Fruit fly (Drosophila melanogaster) whole organism, embryonic: ENCODE results near the gene CG6511.

Experiments used
- Ada2b ChIP-seq: fragments of 200-800 bp; sonication (Bioruptor generic); IDR thresholded peaks from 2 replicates; pipeline ENCODE4 v1.3.6; 2022; ENCODE audit warnings: missing biosample characterization, missing genetic modification characterization
- B-H2 ChIP-seq: fragments of 200-800 bp; sonication (Bioruptor generic); optimal IDR thresholded peaks from 2 replicates; lab custom pipeline; 2018; ENCODE audit warnings: missing biosample characterization, mild to moderate bottlenecking, missing genetic modification characterization
- CG10431 ChIP-seq: fragments of 200-800 bp; sonication (Bioruptor generic); optimal IDR thresholded peaks from 3 replicates; lab custom pipeline; 2018; ENCODE audit warnings: missing biosample characterization, mild to moderate bottlenecking, missing genetic modification characterization
- CG10462 ChIP-seq: fragments of 200-800 bp; sonication (Bioruptor generic); optimal IDR thresholded peaks from 2 replicates; lab custom pipeline; 2016; ENCODE audit warnings: missing biosample characterization, missing genetic modification characterization
- CG10543 ChIP-seq: fragments of 200-800 bp; sonication (Bioruptor generic); optimal IDR thresholded peaks from 3 replicates; lab custom pipeline; 2017; ENCODE audit warnings: missing biosample characterization, mild to moderate bottlenecking, missing genetic modification characterization, moderate library complexity
- CG10565 ChIP-seq: fragments of 200-800 bp; sonication (Bioruptor generic); optimal IDR thresholded peaks from 3 replicates; lab custom pipeline; 2016; ENCODE audit warnings: missing biosample characterization, mild to moderate bottlenecking, missing genetic modification characterization
- CG12659 ChIP-seq: fragments of 200-800 bp; sonication (Bioruptor generic); optimal IDR thresholded peaks from 3 replicates; lab custom pipeline; 2017; ENCODE audit warnings: mild to moderate bottlenecking, missing biosample characterization, missing genetic modification reagents, missing genetic modification characterization
- CG12769 ChIP-seq: fragments of 200-800 bp; sonication (Bioruptor generic); optimal IDR thresholded peaks from 2 replicates; lab custom pipeline; 2019; ENCODE audit warnings: missing biosample characterization, mild to moderate bottlenecking, missing genetic modification characterization, moderate library complexity
- CG15269 ChIP-seq: fragments of 200-800 bp; sonication (Bioruptor generic); optimal IDR thresholded peaks from 2 replicates; lab custom pipeline; 2018; ENCODE audit warnings: missing biosample characterization, mild to moderate bottlenecking, missing genetic modification characterization, moderate library complexity
- CG16779 ChIP-seq: fragments of 200-800 bp; sonication (Bioruptor generic); IDR thresholded peaks from 2 replicates; pipeline ENCODE4 v1.3.6; 2022; ENCODE audit warnings: missing biosample characterization, missing genetic modification characterization
- CG16815 ChIP-seq: fragments of 200-800 bp; sonication (Bioruptor generic); optimal IDR thresholded peaks from 3 replicates; lab custom pipeline; 2017; ENCODE audit warnings: missing biosample characterization, mild to moderate bottlenecking, missing genetic modification characterization
- CG18011 ChIP-seq: fragments of 200-800 bp; sonication (Bioruptor generic); optimal IDR thresholded peaks from 2 replicates; lab custom pipeline; 2017; ENCODE audit warnings: missing biosample characterization, missing genetic modification characterization, mild to moderate bottlenecking, moderate library complexity, missing genotype
- CG1832 ChIP-seq: fragments of 200-800 bp; sonication (Bioruptor generic); optimal IDR thresholded peaks from 2 replicates; lab custom pipeline; 2017; ENCODE audit warnings: missing biosample characterization, mild to moderate bottlenecking, missing genetic modification characterization, inconsistent platforms
- CG34376 ChIP-seq: fragments of 200-800 bp; sonication (Bioruptor generic); optimal IDR thresholded peaks from 2 replicates; lab custom pipeline; 2018; ENCODE audit warnings: missing biosample characterization, mild to moderate bottlenecking, missing genetic modification characterization
- CG4820 ChIP-seq: fragments of 200-800 bp; sonication (Bioruptor generic); optimal IDR thresholded peaks from 3 replicates; lab custom pipeline; 2016; ENCODE audit warnings: missing biosample characterization, missing genetic modification characterization
- CG6272 ChIP-seq: fragments of 200-800 bp; sonication (Bioruptor generic); IDR thresholded peaks from 2 replicates; pipeline ENCODE4 v1.3.6; 2022; ENCODE audit warnings: missing biosample characterization, missing genetic modification characterization
- CG6791 ChIP-seq: fragments of 200-800 bp; sonication (Bioruptor generic); IDR thresholded peaks from 3 replicates; pipeline ENCODE4 v1.3.6; 2022; ENCODE audit warnings: missing biosample characterization, missing genetic modification characterization; ENCODE audit not compliant: partially characterized antibody
- CG9797 ChIP-seq: fragments of 200-800 bp; sonication (Bioruptor generic); optimal IDR thresholded peaks from 3 replicates; lab custom pipeline; 2018; ENCODE audit warnings: missing biosample characterization, mild to moderate bottlenecking, missing genetic modification characterization
- CG9876 ChIP-seq: fragments of 200-800 bp; sonication (Bioruptor generic); optimal IDR thresholded peaks from 2 replicates; lab custom pipeline; 2016; ENCODE audit warnings: missing biosample characterization, missing genetic modification characterization
- D19A ChIP-seq: fragments of 200-800 bp; optimal IDR thresholded peaks from 3 replicates; lab custom pipeline; 2019; ENCODE audit warnings: missing biosample characterization, mild to moderate bottlenecking, missing genetic modification characterization, moderate library complexity
- D19B ChIP-seq: fragments of 200-800 bp; sonication (Bioruptor generic); optimal IDR thresholded peaks from 2 replicates; lab custom pipeline; 2017; ENCODE audit warnings: missing biosample characterization, mild to moderate bottlenecking, missing genetic modification characterization
- Dip3 ChIP-seq: fragments of 200-800 bp; sonication (Bioruptor generic); optimal IDR thresholded peaks from 3 replicates; lab custom pipeline; 2016; ENCODE audit warnings: missing biosample characterization, missing genetic modification characterization
- Eip74EF ChIP-seq, 2 experiments: fragments of 200-800 bp in 1 of 2; fragments of >200 bp in 1 of 2; sonication (Bioruptor generic) in 1 of 2; optimal IDR thresholded peaks; 2 replicates each; lab custom pipeline; 2017 to 2019; ENCODE audit warnings: missing biosample characterization in 2 of 2, missing genetic modification characterization in 2 of 2, mild to moderate bottlenecking in 1 of 2, moderate library complexity in 1 of 2
- Hmr ChIP-seq: fragments of 200-800 bp; sonication (Bioruptor generic); optimal IDR thresholded peaks from 3 replicates; lab custom pipeline; 2017; ENCODE audit warnings: mild to moderate bottlenecking, missing biosample characterization, missing genetic modification reagents, missing genetic modification characterization
- Lhr ChIP-seq: fragments of 200-800 bp; sonication (Bioruptor generic); optimal IDR thresholded peaks from 3 replicates; lab custom pipeline; 2017; ENCODE audit warnings: mild to moderate bottlenecking, missing biosample characterization, missing genetic modification reagents, missing genetic modification characterization
- Opbp ChIP-seq: fragments of 200-800 bp; sonication (Bioruptor generic); IDR thresholded peaks from 3 replicates; pipeline ENCODE4 v1.3.6; 2022; ENCODE audit warnings: missing biosample characterization, missing genetic modification characterization; ENCODE audit not compliant: partially characterized antibody
- Scr ChIP-seq: fragments of 200-800 bp; sonication (Bioruptor generic); IDR thresholded peaks from 2 replicates; pipeline ENCODE4 v1.3.6; 2022; ENCODE audit warnings: missing biosample characterization, missing genetic modification characterization; ENCODE audit not compliant: partially characterized antibody
- Side ChIP-seq: fragments of 200-800 bp; sonication (Bioruptor generic); optimal IDR thresholded peaks from 2 replicates; lab custom pipeline; 2016; ENCODE audit warnings: missing biosample characterization, missing genetic modification characterization
- Sin3A ChIP-seq: fragments of >200 bp; optimal IDR thresholded peaks from 2 replicates; lab custom pipeline; 2018
- Six4 ChIP-seq: fragments of 200-800 bp; sonication (Bioruptor generic); optimal IDR thresholded peaks from 2 replicates; lab custom pipeline; 2016; ENCODE audit warnings: missing biosample characterization, missing genetic modification characterization
- Spps ChIP-seq: fragments of 200-800 bp; sonication (Bioruptor generic); optimal IDR thresholded peaks from 2 replicates; lab custom pipeline; 2018; ENCODE audit warnings: missing biosample characterization, mild to moderate bottlenecking, missing genetic modification characterization
- Stat92E ChIP-seq, 3 experiments: fragments of >200 bp in 2 of 3; fragments of 200-800 bp in 1 of 3; sonication (Bioruptor generic) in 1 of 3; optimal IDR thresholded peaks; 2 replicates each; lab custom pipeline; 2017 to 2019; ENCODE audit warnings: missing biosample characterization in 3 of 3, missing genetic modification characterization in 3 of 3, mild to moderate bottlenecking in 1 of 3, moderate library complexity in 1 of 3
- Taf1 ChIP-seq: fragments of 200-800 bp; sonication (Bioruptor generic); IDR thresholded peaks from 2 replicates; pipeline ENCODE4 v1.3.6; 2022; ENCODE audit warnings: missing biosample characterization, missing genetic modification characterization
- cad ChIP-seq: fragments of >200 bp; optimal IDR thresholded peaks from 2 replicates; lab custom pipeline; 2017; ENCODE audit warnings: missing biosample characterization, missing genetic modification characterization
- crol ChIP-seq: fragments of 200-800 bp; sonication (Bioruptor generic); IDR thresholded peaks from 2 replicates; pipeline ENCODE4 v1.3.6; 2022; ENCODE audit warnings: missing biosample characterization, missing genetic modification characterization
- dan ChIP-seq: fragments of 200-800 bp; sonication (Bioruptor generic); IDR thresholded peaks from 2 replicates; pipeline ENCODE4 v1.3.6; 2022; ENCODE audit warnings: missing biosample characterization, missing genetic modification characterization
- h ChIP-seq: fragments of >200 bp; optimal IDR thresholded peaks from 2 replicates; lab custom pipeline; 2017
- hbn ChIP-seq: fragments of 200-800 bp; sonication (Bioruptor generic); IDR thresholded peaks from 2 replicates; pipeline ENCODE4 v1.3.6; 2022; ENCODE audit warnings: missing biosample characterization, missing genetic modification characterization; ENCODE audit not compliant: partially characterized antibody
- hkb ChIP-seq, 2 experiments: fragments of 200-800 bp in 1 of 2; fragments of >200 bp in 1 of 2; sonication (Bioruptor generic) in 1 of 2; IDR thresholded peaks in 1 of 2; optimal IDR thresholded peaks in 1 of 2; 2 replicates each; pipeline versions ENCODE4 v1.3.6 to Lab custom; 2017 to 2022; ENCODE audit warnings: missing biosample characterization in 1 of 2, missing genetic modification characterization in 1 of 2
- pan ChIP-seq, 4 experiments: fragments of >200 bp in 3 of 4; fragments of 200-800 bp in 1 of 4; sonication (Bioruptor generic) in 1 of 4; optimal IDR thresholded peaks in 3 of 4; IDR thresholded peaks in 1 of 4; 2 replicates each; pipeline versions ENCODE4 v1.3.6 to Lab custom; 2017 to 2022; ENCODE audit warnings: missing biosample characterization in 2 of 4, missing genetic modification characterization in 2 of 4, mixed read lengths in 1 of 4
- pb ChIP-seq: fragments of 200-800 bp; sonication (Bioruptor generic); optimal IDR thresholded peaks from 3 replicates; lab custom pipeline; 2016; ENCODE audit warnings: missing biosample characterization, missing genetic modification characterization
- slou ChIP-seq: fragments of 200-800 bp; sonication (Bioruptor generic); optimal IDR thresholded peaks from 3 replicates; lab custom pipeline; 2016; ENCODE audit warnings: missing biosample characterization, missing genetic modification characterization
- slp2 ChIP-seq: fragments of 200-800 bp; sonication (Bioruptor generic); optimal IDR thresholded peaks from 2 replicates; lab custom pipeline; 2016; ENCODE audit warnings: missing biosample characterization, missing genetic modification characterization
- tap ChIP-seq: fragments of 200-800 bp; optimal IDR thresholded peaks from 3 replicates; lab custom pipeline; 2019; ENCODE audit warnings: missing biosample characterization, mild to moderate bottlenecking, missing genetic modification characterization, moderate library complexity
- tna ChIP-seq: fragments of 200-800 bp; sonication (Bioruptor generic); IDR thresholded peaks from 2 replicates; pipeline ENCODE4 v1.3.6; 2022; ENCODE audit warnings: missing biosample characterization, missing genetic modification characterization; ENCODE audit not compliant: partially characterized antibody
- wdn ChIP-seq: fragments of 200-800 bp; sonication (Bioruptor generic); IDR thresholded peaks from 2 replicates; pipeline ENCODE4 v1.3.6; 2022; ENCODE audit warnings: missing biosample characterization, missing genetic modification characterization
- zen2 ChIP-seq: fragments of 200-800 bp; sonication (Bioruptor generic); IDR thresholded peaks from 3 replicates; pipeline ENCODE4 v1.3.6; 2022; ENCODE audit warnings: missing biosample characterization, missing genetic modification characterization; ENCODE audit not compliant: partially characterized antibody
- zf30C ChIP-seq: fragments of 200-800 bp; sonication (Bioruptor generic); optimal IDR thresholded peaks from 3 replicates; lab custom pipeline; 2018; ENCODE audit warnings: missing biosample characterization, mild to moderate bottlenecking, missing genetic modification characterization

Gene CG6511

DNA sequence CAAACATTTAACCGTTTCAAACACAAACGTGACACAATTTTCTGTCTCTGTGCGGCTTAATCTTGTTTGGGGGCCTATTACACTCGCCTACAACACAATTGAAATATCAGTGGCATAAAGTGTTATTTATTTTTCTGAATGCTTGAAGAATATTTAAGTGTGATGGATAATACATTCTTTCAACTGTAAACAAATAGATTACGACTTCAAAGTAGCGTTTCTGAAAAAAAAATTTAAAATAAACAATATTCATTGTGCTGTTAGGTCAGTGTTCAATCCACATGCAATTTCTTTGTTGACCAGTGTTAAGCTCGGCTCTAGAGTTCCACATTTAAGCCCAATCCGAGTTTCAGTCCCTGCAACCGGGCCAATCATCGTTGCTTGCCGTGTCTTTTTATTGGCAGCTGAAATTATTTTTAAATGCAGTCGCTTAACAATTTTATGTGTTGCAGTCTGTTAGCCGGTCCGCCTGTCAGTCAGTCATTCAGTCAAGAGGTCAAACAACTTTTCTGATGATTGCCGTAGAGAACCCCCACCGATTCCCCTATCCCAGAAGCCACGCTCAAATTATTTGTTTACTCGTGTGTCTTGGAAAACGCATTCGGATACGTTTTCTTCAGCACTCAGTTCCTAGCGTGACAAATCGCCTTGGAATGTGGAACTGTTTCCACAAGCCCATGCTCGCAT lies 52.0 kb downstream of the CG6511 start (continued):
- no peak for TF ChIP-seq CG34376
- peak; percentile 66 for TF ChIP-seq Ada2b (GFP tag; lab: Robert Waterston, UW)
- TF ChIP-seq slou (GFP tag; lab: Kevin White, UChicago) = no peak
- TF ChIP-seq wdn (GFP tag; lab: Robert Waterston, UW) = no peak
- no peak for TF ChIP-seq h (lab: Kevin White, UChicago)
- TF ChIP-seq Lhr = peak; percentile 39
- peak; percentile 70 for TF ChIP-seq CG6272 (GFP tag; lab: Robert Waterston, UW)
- no peak for TF ChIP-seq tna
- TF ChIP-seq pb (GFP tag; lab: Kevin White, UChicago) = no peak
- peak; percentile 67 for TF ChIP-seq tap
- TF ChIP-seq CG10462 = peak; percentile 2
- peak; percentile 2 for TF ChIP-seq CG18011 (GFP tag; lab: Kevin White, UChicago)
- TF ChIP-seq zen2 (GFP tag; lab: Robert Waterston, UW) = no peak
- peak; percentile 71 for TF ChIP-seq CG12769 (tag; lab: Kevin White, UChicago)
- no peak for TF ChIP-seq pan (optimal IDR thresholded peaks at IDR 0.05; lab: Kevin White, UChicago)
- TF ChIP-seq pan (GFP tag; optimal IDR thresholded peaks at IDR 0.05 in 1 of 2, IDR thresholded peaks at IDR 0.05 in 1 of 2) = peak in 1 of 2 experiments; percentile 86
- TF ChIP-seq Scr (GFP tag; lab: Robert Waterston, UW) = no peak
- no peak for TF ChIP-seq B-H2 (GFP tag; lab: Kevin White, UChicago)
- peak; percentile 39 for TF ChIP-seq Six4 (GFP tag; lab: Kevin White, UChicago)
- TF ChIP-seq slp2 (GFP tag; lab: Kevin White, UChicago) = peak; percentile 59
- TF ChIP-seq CG16779 (GFP tag; lab: Robert Waterston, UW) = no peak
- peak; percentile 62 for TF ChIP-seq CG4820 (GFP tag; lab: Kevin White, UChicago)
- TF ChIP-seq CG16815 (GFP tag; lab: Kevin White, UChicago) = peak; percentile 41
- no peak for TF ChIP-seq cad
- TF ChIP-seq Spps (tag; lab: Kevin White, UChicago) = peak; percentile 80
- peak in 1 of 2 experiments; percentile 77 for TF ChIP-seq Eip74EF (GFP tag; optimal IDR thresholded peaks at IDR 0.05; lab: Kevin White, UChicago)
- TF ChIP-seq CG10565 (GFP tag; lab: Kevin White, UChicago) = no peak
- no peak for TF ChIP-seq CG6791 (GFP tag; lab: Robert Waterston, UW)
- peak; percentile 26 for TF ChIP-seq Hmr (GFP tag; lab: Kevin White, UChicago)
- TF ChIP-seq Taf1 (GFP tag; lab: Robert Waterston, UW) = no peak
- peak; percentile 14 for TF ChIP-seq CG10543
- TF ChIP-seq Side (GFP tag; lab: Kevin White, UChicago) = peak; percentile 52
- TF ChIP-seq CG12659 (GFP tag; lab: Kevin White, UChicago) = peak; percentile 53
- no peak for TF ChIP-seq hbn
- no peak for TF ChIP-seq CG1832 (GFP tag; lab: Kevin White, UChicago)
- no peak for TF ChIP-seq hkb (optimal IDR thresholded peaks at IDR 0.05; lab: Kevin White, UChicago)
- TF ChIP-seq hkb (GFP tag; IDR thresholded peaks at IDR 0.05; lab: Robert Waterston, UW) = peak; percentile 70
- no peak for TF ChIP-seq D19B
- no peak for TF ChIP-seq CG9797
- TF ChIP-seq Stat92E (GFP tag; optimal IDR thresholded peaks at IDR 0.05; lab: Kevin White, UChicago) = peak in 1 of 3 experiments; percentile 6
- no peak for TF ChIP-seq dan (GFP tag; lab: Robert Waterston, UW)
- TF ChIP-seq D19A = peak; percentile 70
- peak; percentile 23 for TF ChIP-seq Dip3
- no peak for TF ChIP-seq crol (GFP tag; lab: Robert Waterston, UW)
- peak; percentile 40 for TF ChIP-seq CG10431 (GFP tag; lab: Kevin White, UChicago)
- TF ChIP-seq Sin3A (lab: Kevin White, UChicago) = no peak
- no peak for TF ChIP-seq CG9876
- TF ChIP-seq Opbp (GFP tag; lab: Robert Waterston, UW) = no peak
- peak; percentile 83 for TF ChIP-seq CG15269 (tag; lab: Kevin White, UChicago)
- no peak for TF ChIP-seq zf30C
